Worm (Caenorhabditis elegans) whole organism, young adult: ENCODE measurements around the gene set-31.

ENCODE experiments used
- C17E4.6 ChIP-seq: fragments of 200-800 bp; sonication (Bioruptor generic); IDR thresholded peaks from 2 replicates; pipeline ENCODE4 v1.3.6; 2022; ENCODE audit warnings: missing genetic modification reagents, missing genetic modification characterization, missing compliant biosample characterization
- D2030.7 ChIP-seq: fragments of 200-800 bp; sonication (Bioruptor generic); IDR thresholded peaks from 2 replicates; pipeline ENCODE4 v1.3.6; 2022; ENCODE audit warnings: missing genetic modification reagents, missing genetic modification characterization, missing compliant biosample characterization
- F37B4.10 ChIP-seq: fragments of 200-800 bp; sonication (Bioruptor generic); IDR thresholded peaks from 2 replicates; pipeline ENCODE4 v1.3.6; 2022; ENCODE audit warnings: missing genetic modification characterization, missing compliant biosample characterization
- F57A8.1 ChIP-seq: fragments of 200-800 bp; sonication (Bioruptor generic); optimal IDR thresholded peaks from 2 replicates; lab custom pipeline; 2018; ENCODE audit warnings: mild to moderate bottlenecking, missing genetic modification characterization, moderate library complexity, missing compliant biosample characterization
- T07F8.4 ChIP-seq: sonication (generic microtip); optimal IDR thresholded peaks from 2 replicates; lab custom pipeline; 2016; ENCODE audit warnings: mild to moderate bottlenecking, missing genetic modification characterization, moderate library complexity, missing compliant biosample characterization
- T26A5.8 ChIP-seq: sonication (generic microtip); optimal IDR thresholded peaks from 2 replicates; lab custom pipeline; 2016; ENCODE audit warnings: missing genetic modification characterization, missing compliant biosample characterization
- Y53F4B.3 ChIP-seq: fragments of 200-800 bp; sonication (Bioruptor generic); IDR thresholded peaks from 2 replicates; pipeline ENCODE4 v1.3.6; 2022; ENCODE audit warnings: missing genetic modification reagents, missing genetic modification characterization, missing compliant biosample characterization
- attf-3 ChIP-seq: fragments of 200-800 bp; sonication (Bioruptor generic); conservative IDR thresholded peaks from 2 replicates; pipeline ENCODE4 v1.3.6; 2022; ENCODE audit warnings: missing genetic modification reagents, missing genetic modification characterization, missing compliant biosample characterization
- let-607 ChIP-seq, 2 experiments: fragments of 200-800 bp in 1 of 2; sonication (Bioruptor generic) in 1 of 2; sonication (generic microtip) in 1 of 2; optimal IDR thresholded peaks; 2 replicates each; lab custom pipeline; 2016 to 2018; ENCODE audit warnings: mild to moderate bottlenecking in 2 of 2, missing compliant biosample characterization in 2 of 2, missing genetic modification characterization in 2 of 2, moderate library complexity in 2 of 2, missing genotype in 1 of 2
- madf-3 ChIP-seq: fragments of 200-800 bp; sonication (Bioruptor generic); IDR thresholded peaks from 2 replicates; pipeline ENCODE4 v1.3.6; 2022; ENCODE audit warnings: missing genetic modification reagents, missing genetic modification characterization, missing compliant biosample characterization
- madf-8 ChIP-seq: fragments of 200-800 bp; sonication (Bioruptor generic); conservative IDR thresholded peaks from 2 replicates; pipeline ENCODE4 v1.3.6; 2022; ENCODE audit warnings: missing genetic modification reagents, missing genetic modification characterization, missing compliant biosample characterization
- rec-8 ChIP-seq, 2 experiments: sonication (generic microtip); optimal IDR thresholded peaks; 2 replicates each; lab custom pipeline; 2016; ENCODE audit warnings: mild to moderate bottlenecking in 2 of 2, missing genetic modification characterization in 2 of 2, missing genetic modification reagents in 2 of 2, missing genotype in 2 of 2, missing biosample characterization in 1 of 2, missing compliant biosample characterization in 1 of 2, moderate library complexity in 1 of 2
- xnd-1 ChIP-seq: sonication (generic microtip); optimal IDR thresholded peaks from 2 replicates; lab custom pipeline; 2016; ENCODE audit warnings: missing genotype, missing genetic modification reagents, missing genetic modification characterization, missing compliant biosample characterization
- ztf-18 ChIP-seq: sonication (generic microtip); optimal IDR thresholded peaks from 2 replicates; lab custom pipeline; 2016; ENCODE audit warnings: missing genotype, mild to moderate bottlenecking, missing genetic modification characterization, missing compliant biosample characterization
- ztf-28 ChIP-seq: fragments of 200-800 bp; sonication (Bioruptor generic); IDR thresholded peaks from 2 replicates; pipeline ENCODE4 v1.3.6; 2022; ENCODE audit warnings: missing genetic modification reagents, missing genetic modification characterization, missing compliant biosample characterization

set-31 gene

ce11 chrV:14468931-14469330 is 51.2 kb downstream of the set-31 start, which contains the start of gene clec-57:
Gene clec-57 (plus strand): TSS chrV:14469231.
- no peak for TF ChIP-seq C17E4.6 (GFP tag; lab: Robert Waterston, UW)
- TF ChIP-seq T26A5.8 = no peak
- TF ChIP-seq madf-3 (GFP tag; lab: Robert Waterston, UW) = no peak
- TF ChIP-seq attf-3 (GFP tag; lab: Robert Waterston, UW) = no peak
- TF ChIP-seq F57A8.1 (GFP tag; lab: Kevin White, UChicago) = no peak
- TF ChIP-seq T07F8.4 (tag; lab: Kevin White, UChicago) = no peak
- TF ChIP-seq D2030.7 (GFP tag; lab: Robert Waterston, UW) = no peak
- TF ChIP-seq F37B4.10 (GFP tag; lab: Robert Waterston, UW) = no peak
- TF ChIP-seq let-607 (tag; optimal IDR thresholded peaks at IDR 0.05; lab: Kevin White, UChicago) = no peak
- TF ChIP-seq rec-8 (tag; optimal IDR thresholded peaks at IDR 0.05; lab: Kevin White, UChicago) = no peak
- TF ChIP-seq ztf-18 (tag; lab: Kevin White, UChicago) = no peak
- TF ChIP-seq ztf-28 (GFP tag; lab: Robert Waterston, UW) = no peak
- TF ChIP-seq xnd-1 = no peak
- no peak for TF ChIP-seq madf-8 (GFP tag; lab: Robert Waterston, UW)
- no peak for TF ChIP-seq Y53F4B.3 (GFP tag; lab: Robert Waterston, UW)
